Worm (Caenorhabditis elegans): Measurements from ENCODE around the gene B0280.2.

DNA sequence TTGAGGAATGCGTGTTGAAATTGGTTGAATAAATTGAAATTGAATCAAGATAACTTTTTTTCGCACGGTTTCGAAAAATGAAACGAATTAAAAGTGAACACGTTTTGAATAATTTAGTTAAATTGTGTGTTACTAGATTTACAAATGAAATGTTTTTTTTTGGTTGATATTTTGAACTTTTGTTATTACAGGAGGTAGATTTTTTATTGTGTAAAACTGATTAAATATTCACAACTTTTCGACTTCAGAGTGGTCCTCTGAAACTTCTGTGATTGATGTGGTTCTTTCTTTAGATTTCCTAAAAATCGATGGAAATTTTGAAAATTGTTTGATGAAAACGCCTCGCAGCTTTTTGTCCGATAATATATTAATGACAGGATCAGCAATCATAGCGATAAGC lies 48.1 kb upstream of the B0280.2 start, which contains the start of gene ZK418.13:
- TF ChIP-seq gmeb-1 (tag; optimal IDR thresholded peaks at IDR 0.05) (no peak), lsy-2 (tag; optimal IDR thresholded peaks at IDR 0.05) (no peak), F13H6.1 (tag; optimal IDR thresholded peaks at IDR 0.05) (no peak), fos-1 (tag; optimal IDR thresholded peaks at IDR 0.05) (no peak), mdl-1 (tag; optimal IDR thresholded peaks at IDR 0.05) (no peak), zag-1 (tag; optimal IDR thresholded peaks at IDR 0.05) (no peak), ztf-1 (GFP tag; conservative IDR thresholded peaks at IDR 0.05) (no peak), unc-39 (tag; optimal IDR thresholded peaks at IDR 0.05) (no peak)

Measured in whole organism, L2 larva.